Fruit fly (Drosophila melanogaster) S2 (cell line): ENCODE measurements around the gene CG6236.

ENCODE experiments used
- CG8478 ChIP-seq: fragments of >200 bp; optimal IDR thresholded peaks from 2 replicates; lab custom pipeline; 2018
- CTCF ChIP-seq, 2 experiments: fragments of >200 bp; optimal IDR thresholded peaks; 2 replicates each; lab custom pipeline; 2018

dm6 chr3R:15328083-15328779 is at the start of gene CG6236, which contains the start of gene ea:
- TF ChIP-seq CTCF (optimal IDR thresholded peaks at IDR 0.05; lab: Kevin White, UChicago) (no peak), CG8478 (no peak)
